Fruit fly (Drosophila melanogaster) whole organism, embryonic: Measurements from ENCODE around the gene wge.

Source experiments
- ATbp ChIP-seq: fragments of 200-800 bp; sonication (Bioruptor generic); optimal IDR thresholded peaks from 2 replicates; lab custom pipeline; 2017; ENCODE audit warnings: missing biosample characterization, mild to moderate bottlenecking, missing genetic modification characterization, missing genetic modification reagents
- BEAF-32 ChIP-seq: fragments of 200-800 bp; sonication (Bioruptor generic); optimal IDR thresholded peaks from 3 replicates; lab custom pipeline; 2017; ENCODE audit warnings: missing biosample characterization, missing genetic modification characterization, mild to moderate bottlenecking, moderate library complexity, missing genetic modification reagents
- CG11456 ChIP-seq: fragments of 200-800 bp; sonication (Bioruptor generic); IDR thresholded peaks from 3 replicates; pipeline ENCODE4 v1.3.6; 2022; ENCODE audit warnings: missing biosample characterization, missing genetic modification characterization
- CG12659 ChIP-seq: fragments of 200-800 bp; sonication (Bioruptor generic); optimal IDR thresholded peaks from 3 replicates; lab custom pipeline; 2017; ENCODE audit warnings: mild to moderate bottlenecking, missing biosample characterization, missing genetic modification reagents, missing genetic modification characterization
- CG13287 ChIP-seq: fragments of 200-800 bp; sonication (Bioruptor generic); IDR thresholded peaks from 2 replicates; pipeline ENCODE4 v1.3.6; 2022; ENCODE audit warnings: missing biosample characterization, missing genetic modification characterization; ENCODE audit not compliant: partially characterized antibody
- CG15011 ChIP-seq: fragments of 200-800 bp; sonication (Bioruptor generic); optimal IDR thresholded peaks from 3 replicates; lab custom pipeline; 2018; ENCODE audit warnings: missing biosample characterization, mild to moderate bottlenecking, missing genetic modification characterization
- CG1529 ChIP-seq: fragments of 200-800 bp; sonication (Bioruptor generic); optimal IDR thresholded peaks from 3 replicates; lab custom pipeline; 2018; ENCODE audit warnings: missing biosample characterization, missing genetic modification characterization
- CG15514 ChIP-seq: fragments of 200-800 bp; sonication (Bioruptor generic); optimal IDR thresholded peaks from 3 replicates; lab custom pipeline; 2017; ENCODE audit warnings: missing biosample characterization, missing genetic modification characterization, mild to moderate bottlenecking, moderate library complexity, missing genetic modification reagents
- CG16813 ChIP-seq: fragments of 200-800 bp; sonication (Bioruptor generic); IDR thresholded peaks from 3 replicates; pipeline ENCODE4 v1.3.6; 2022; ENCODE audit warnings: missing biosample characterization, missing genetic modification characterization; ENCODE audit not compliant: partially characterized antibody
- CG17385 ChIP-seq: fragments of 200-800 bp; sonication (Bioruptor generic); optimal IDR thresholded peaks from 3 replicates; lab custom pipeline; 2018; ENCODE audit warnings: missing biosample characterization, mild to moderate bottlenecking, missing genetic modification characterization
- CG17829 ChIP-seq: fragments of 200-800 bp; optimal IDR thresholded peaks from 2 replicates; lab custom pipeline; 2019; ENCODE audit warnings: missing biosample characterization, mild to moderate bottlenecking, missing genetic modification characterization, moderate library complexity
- CG2116 ChIP-seq: fragments of 200-800 bp; sonication (Bioruptor generic); optimal IDR thresholded peaks from 3 replicates; lab custom pipeline; 2018; ENCODE audit warnings: missing biosample characterization, mild to moderate bottlenecking, missing genetic modification characterization
- CG32532 ChIP-seq: fragments of 200-800 bp; sonication (Bioruptor generic); IDR thresholded peaks from 2 replicates; pipeline ENCODE4 v1.3.6; 2022; ENCODE audit warnings: missing biosample characterization, missing genetic modification characterization
- CG32772 ChIP-seq: fragments of 200-800 bp; sonication (Bioruptor generic); IDR thresholded peaks from 2 replicates; pipeline ENCODE4 v1.3.6; 2022; ENCODE audit warnings: missing biosample characterization, missing genetic modification characterization
- CG4617 ChIP-seq: fragments of 200-800 bp; sonication (Bioruptor generic); optimal IDR thresholded peaks from 3 replicates; lab custom pipeline; 2016; ENCODE audit warnings: missing biosample characterization, missing genetic modification characterization, borderline replicate concordance
- CG9932 ChIP-seq: fragments of 200-800 bp; sonication (Bioruptor generic); IDR thresholded peaks from 2 replicates; pipeline ENCODE4 v1.3.6; 2022; ENCODE audit warnings: missing biosample characterization, missing genetic modification characterization
- Dip3 ChIP-seq: fragments of 200-800 bp; sonication (Bioruptor generic); optimal IDR thresholded peaks from 3 replicates; lab custom pipeline; 2016; ENCODE audit warnings: missing biosample characterization, missing genetic modification characterization
- Dll ChIP-seq: fragments of 200-800 bp; sonication (Bioruptor generic); IDR thresholded peaks from 4 replicates; pipeline ENCODE4 v1.3.6; 2022; ENCODE audit warnings: missing biosample characterization, missing genetic modification characterization; ENCODE audit not compliant: partially characterized antibody
- Dp ChIP-seq: fragments of 200-800 bp; sonication (Bioruptor generic); optimal IDR thresholded peaks from 2 replicates; lab custom pipeline; 2018; ENCODE audit warnings: missing biosample characterization, mild to moderate bottlenecking, missing genetic modification characterization, moderate library complexity
- Dref ChIP-seq: fragments of 200-800 bp; sonication (Bioruptor generic); IDR thresholded peaks from 2 replicates; pipeline ENCODE4 v1.3.6; 2022; ENCODE audit warnings: missing biosample characterization, missing genetic modification characterization
- Drgx ChIP-seq: fragments of 200-800 bp; sonication (Bioruptor generic); IDR thresholded peaks from 2 replicates; pipeline ENCODE4 v1.3.6; 2022; ENCODE audit warnings: missing biosample characterization, missing genetic modification characterization
- ERR ChIP-seq: fragments of 200-800 bp; sonication (Bioruptor generic); optimal IDR thresholded peaks from 2 replicates; lab custom pipeline; 2016; ENCODE audit warnings: missing biosample characterization, missing genetic modification characterization
- Fer3 ChIP-seq: fragments of 200-800 bp; sonication (Bioruptor generic); optimal IDR thresholded peaks from 2 replicates; lab custom pipeline; 2018; ENCODE audit warnings: missing biosample characterization, mild to moderate bottlenecking, missing genetic modification characterization, moderate library complexity
- HLH4C ChIP-seq: fragments of 200-800 bp; sonication (Bioruptor generic); IDR thresholded peaks from 3 replicates; pipeline ENCODE4 v1.3.6; 2022; ENCODE audit warnings: missing biosample characterization, missing genetic modification characterization; ENCODE audit not compliant: partially characterized antibody
- Kr ChIP-seq: fragments of 200-800 bp; sonication (Bioruptor generic); optimal IDR thresholded peaks from 2 replicates; lab custom pipeline; 2017; ENCODE audit warnings: missing biosample characterization, mild to moderate bottlenecking, missing genetic modification characterization
- MBD-R2 ChIP-seq: fragments of 200-800 bp; sonication (Bioruptor generic); IDR thresholded peaks from 2 replicates; pipeline ENCODE4 v1.3.6; 2022; ENCODE audit warnings: missing biosample characterization, missing genetic modification characterization
- MESR4 ChIP-seq: fragments of 200-800 bp; sonication (Bioruptor generic); optimal IDR thresholded peaks from 2 replicates; lab custom pipeline; 2018; ENCODE audit warnings: missing biosample characterization, mild to moderate bottlenecking, missing genetic modification characterization, moderate library complexity
- Med ChIP-seq: fragments of 200-800 bp; sonication (Bioruptor generic); peaks from one replicate; lab custom pipeline; 2016; ENCODE audit warnings: missing biosample characterization, missing genetic modification characterization, mild to moderate bottlenecking, inconsistent platforms, moderate library complexity
- Opbp ChIP-seq: fragments of 200-800 bp; sonication (Bioruptor generic); IDR thresholded peaks from 3 replicates; pipeline ENCODE4 v1.3.6; 2022; ENCODE audit warnings: missing biosample characterization, missing genetic modification characterization; ENCODE audit not compliant: partially characterized antibody
- Pdp1 ChIP-seq, 2 experiments: fragments of 200-800 bp; sonication (Bioruptor generic); optimal IDR thresholded peaks; 3 replicates each; lab custom pipeline; 2016; ENCODE audit warnings: missing biosample characterization in 2 of 2, missing genetic modification characterization in 2 of 2, mild to moderate bottlenecking in 1 of 2, moderate library complexity in 1 of 2
- YL-1 ChIP-seq: fragments of 200-800 bp; sonication (Bioruptor generic); optimal IDR thresholded peaks from 3 replicates; lab custom pipeline; 2017; ENCODE audit warnings: missing biosample characterization, mild to moderate bottlenecking, missing genetic modification characterization
- amos ChIP-seq: fragments of 200-800 bp; sonication (Bioruptor generic); IDR thresholded peaks from 2 replicates; pipeline ENCODE4 v1.3.6; 2022; ENCODE audit warnings: missing biosample characterization, missing genetic modification characterization; ENCODE audit not compliant: partially characterized antibody
- ato ChIP-seq: fragments of 200-800 bp; sonication (Bioruptor generic); IDR thresholded peaks from 2 replicates; pipeline ENCODE4 v1.3.6; 2022; ENCODE audit warnings: missing biosample characterization, missing genetic modification characterization; ENCODE audit not compliant: partially characterized antibody
- btn ChIP-seq: fragments of 200-800 bp; sonication (Bioruptor generic); optimal IDR thresholded peaks from 2 replicates; lab custom pipeline; 2016; ENCODE audit warnings: missing biosample characterization, missing genetic modification characterization
- chif ChIP-seq, 2 experiments: fragments of 200-800 bp; sonication (Bioruptor generic); optimal IDR thresholded peaks; 3 replicates each; lab custom pipeline; 2016; ENCODE audit warnings: missing biosample characterization in 2 of 2, missing genetic modification characterization in 2 of 2
- gfzf ChIP-seq: fragments of 200-800 bp; sonication (Bioruptor generic); optimal IDR thresholded peaks from 2 replicates; lab custom pipeline; 2016; ENCODE audit warnings: missing biosample characterization, mild to moderate bottlenecking, missing genetic modification characterization, moderate library complexity
- gt ChIP-seq: fragments of 200-800 bp; sonication (Bioruptor generic); IDR thresholded peaks from 2 replicates; pipeline ENCODE4 v1.3.6; 2022; ENCODE audit warnings: missing biosample characterization, missing genetic modification characterization
- kay ChIP-seq: fragments of 200-800 bp; sonication (Bioruptor generic); optimal IDR thresholded peaks from 2 replicates; lab custom pipeline; 2016; ENCODE audit warnings: missing biosample characterization, missing genetic modification characterization
- lab ChIP-seq: fragments of 200-800 bp; sonication (Bioruptor generic); optimal IDR thresholded peaks from 3 replicates; lab custom pipeline; 2017; ENCODE audit warnings: missing biosample characterization, missing genetic modification characterization, mild to moderate bottlenecking, moderate library complexity, missing genetic modification reagents
- nerfin-1 ChIP-seq: fragments of 200-800 bp; sonication (Bioruptor generic); optimal IDR thresholded peaks from 3 replicates; lab custom pipeline; 2019; ENCODE audit warnings: missing biosample characterization, mild to moderate bottlenecking, missing genetic modification characterization, moderate library complexity
- onecut ChIP-seq: fragments of 200-800 bp; sonication (Bioruptor generic); IDR thresholded peaks from 2 replicates; pipeline ENCODE4 v1.3.6; 2022; ENCODE audit warnings: missing biosample characterization, missing genetic modification characterization
- pzg ChIP-seq: fragments of 200-800 bp; sonication (Bioruptor generic); optimal IDR thresholded peaks from 3 replicates; lab custom pipeline; 2018; ENCODE audit warnings: missing biosample characterization, mild to moderate bottlenecking, missing genetic modification characterization, moderate library complexity
- sd ChIP-seq: fragments of 200-800 bp; sonication (Bioruptor generic); optimal IDR thresholded peaks from 3 replicates; lab custom pipeline; 2018; ENCODE audit warnings: missing biosample characterization, mild to moderate bottlenecking, missing genetic modification characterization, moderate library complexity
- seq ChIP-seq: fragments of 200-800 bp; sonication (Bioruptor generic); IDR thresholded peaks from 2 replicates; pipeline ENCODE4 v1.3.6; 2022; ENCODE audit warnings: missing biosample characterization, missing genetic modification characterization
- sqz ChIP-seq: fragments of 200-800 bp; sonication (Bioruptor generic); optimal IDR thresholded peaks from 3 replicates; lab custom pipeline; 2018; ENCODE audit warnings: missing biosample characterization, mild to moderate bottlenecking, missing genetic modification characterization
- sug ChIP-seq: fragments of 200-800 bp; optimal IDR thresholded peaks from 2 replicates; lab custom pipeline; 2019; ENCODE audit warnings: missing biosample characterization, mild to moderate bottlenecking, missing genetic modification characterization, moderate library complexity
- unc-4 ChIP-seq: fragments of 200-800 bp; sonication (Bioruptor generic); IDR thresholded peaks from 2 replicates; pipeline ENCODE4 v1.3.6; 2022; ENCODE audit warnings: missing biosample characterization, missing genetic modification characterization; ENCODE audit not compliant: partially characterized antibody
- zf30C ChIP-seq: fragments of 200-800 bp; sonication (Bioruptor generic); optimal IDR thresholded peaks from 3 replicates; lab custom pipeline; 2018; ENCODE audit warnings: missing biosample characterization, mild to moderate bottlenecking, missing genetic modification characterization

The wge gene

DNA sequence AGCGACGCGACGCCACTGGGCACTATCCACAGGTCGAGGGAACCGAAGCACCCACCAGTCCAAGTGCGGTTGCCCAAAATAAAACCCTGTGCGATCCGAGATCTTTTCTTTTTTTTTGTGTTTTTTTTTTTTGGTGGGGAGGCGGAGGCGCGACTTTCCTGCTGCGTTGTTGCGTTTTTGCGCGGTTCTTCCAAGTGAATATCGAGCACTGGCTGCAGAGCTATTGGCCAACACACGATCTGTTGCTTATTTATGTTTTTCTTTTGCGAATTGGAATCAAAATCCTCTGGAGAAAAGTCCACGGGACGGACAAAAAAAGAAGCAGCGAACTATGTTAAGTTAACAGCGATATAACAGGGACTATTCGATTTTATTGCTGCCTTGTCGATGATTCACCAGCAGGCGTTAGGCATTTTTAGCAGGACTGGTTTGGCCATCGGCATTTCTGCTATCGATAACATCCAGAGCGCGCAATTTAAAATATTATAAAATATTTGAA lies at the start of gene wge:
TSS of gene wge (minus strand) at position 343 of the 499 bp plus-strand sequence.
- TF ChIP-seq ATbp (GFP tag; lab: Kevin White, UChicago): no peak
- no peak for TF ChIP-seq lab (GFP tag; lab: Kevin White, UChicago)
- no peak for TF ChIP-seq ERR (GFP tag; lab: Kevin White, UChicago)
- peak; percentile 71; the same call in 3 of the 4 replicates for TF ChIP-seq Dll (GFP tag; lab: Robert Waterston, UW)
- peak; percentile 75 for TF ChIP-seq gfzf (GFP tag; lab: Kevin White, UChicago)
- TF ChIP-seq seq: no peak
- TF ChIP-seq sd: peak; percentile 69
- TF ChIP-seq CG32532 (GFP tag; lab: Robert Waterston, UW): no peak
- TF ChIP-seq gt (GFP tag; lab: Robert Waterston, UW): no peak
- peak; percentile 40; the same call in 1 of the 2 replicates for TF ChIP-seq Drgx (GFP tag; lab: Robert Waterston, UW)
- peak; percentile 88 for TF ChIP-seq CG4617 (GFP tag; lab: Kevin White, UChicago)
- no peak for TF ChIP-seq Kr (GFP tag; lab: Kevin White, UChicago)
- peak; percentile 84 for TF ChIP-seq ato (GFP tag; lab: Robert Waterston, UW)
- TF ChIP-seq kay (GFP tag; lab: Kevin White, UChicago): peak; percentile 81
- TF ChIP-seq nerfin-1 (tag; lab: Kevin White, UChicago): peak; percentile 72
- peak; percentile 56 for TF ChIP-seq CG17385 (GFP tag; lab: Kevin White, UChicago)
- TF ChIP-seq unc-4 (GFP tag; lab: Robert Waterston, UW): peak; percentile 69
- peak; percentile 71 for TF ChIP-seq CG2116 (GFP tag; lab: Kevin White, UChicago)
- TF ChIP-seq sqz (GFP tag; lab: Kevin White, UChicago): peak; percentile 89
- peak; percentile 60 for TF ChIP-seq CG32772 (GFP tag; lab: Robert Waterston, UW)
- TF ChIP-seq BEAF-32 (GFP tag; lab: Kevin White, UChicago): peak; percentile 68
- TF ChIP-seq Pdp1 (GFP tag; optimal IDR thresholded peaks at IDR 0.05; lab: Kevin White, UChicago): peak in 1 of 2 experiments; percentile 43
- TF ChIP-seq CG13287 (GFP tag; lab: Robert Waterston, UW): peak; percentile 79
- peak; percentile 74 for TF ChIP-seq MESR4
- TF ChIP-seq CG12659 (GFP tag; lab: Kevin White, UChicago): peak; percentile 30
- TF ChIP-seq Dref (GFP tag; lab: Robert Waterston, UW): peak; percentile 91
- no peak for TF ChIP-seq Fer3
- peak; percentile 65 for TF ChIP-seq amos (GFP tag; lab: Robert Waterston, UW)
- peak; percentile 38 for TF ChIP-seq CG15514 (GFP tag; lab: Kevin White, UChicago)
- TF ChIP-seq CG1529 (GFP tag; lab: Kevin White, UChicago): no peak
- peak; percentile 25 for TF ChIP-seq CG17829 (tag; lab: Kevin White, UChicago)
- no peak for TF ChIP-seq Dip3
- TF ChIP-seq CG15011 (GFP tag; lab: Kevin White, UChicago): no peak
- TF ChIP-seq chif (GFP tag; optimal IDR thresholded peaks at IDR 0.05; lab: Kevin White, UChicago): no peak
- TF ChIP-seq btn (GFP tag; lab: Kevin White, UChicago): no peak
- no peak for TF ChIP-seq zf30C (GFP tag; lab: Kevin White, UChicago)
- TF ChIP-seq HLH4C (GFP tag; lab: Robert Waterston, UW): peak; percentile 63; the same call in 2 of the 3 replicates
- TF ChIP-seq pzg (GFP tag; lab: Kevin White, UChicago): peak; percentile 70
- TF ChIP-seq CG16813 (GFP tag; lab: Robert Waterston, UW): peak; percentile 66
- TF ChIP-seq sug (tag; lab: Kevin White, UChicago): peak; percentile 5
- peak; percentile 94 for TF ChIP-seq Dp (GFP tag; lab: Kevin White, UChicago)
- peak; percentile 62 for TF ChIP-seq YL-1 (GFP tag; lab: Kevin White, UChicago)
- peak; percentile 58; the same call in 1 of the 3 replicates for TF ChIP-seq Opbp (GFP tag; lab: Robert Waterston, UW)
- TF ChIP-seq CG11456 (GFP tag; lab: Robert Waterston, UW): no peak
- TF ChIP-seq CG9932 (GFP tag; lab: Robert Waterston, UW): no peak
- peak; percentile 29 for TF ChIP-seq Med
- TF ChIP-seq onecut (GFP tag; lab: Robert Waterston, UW): no peak
- 0 out of 2 replicates have a peak, but pooled peaks have one; percentile 5 for TF ChIP-seq MBD-R2
